Worm (Caenorhabditis elegans): ENCODE results near the gene melo-1.
A peak's percentile ranks its signal among the peaks of the same experiment; 100 is the strongest.
"Not testable (repeated sequence)": the region's sequence is repeated elsewhere in the genome, so short reads cannot be mapped to it uniquely, and the experiment has no call there.

Gene melo-1

DNA sequence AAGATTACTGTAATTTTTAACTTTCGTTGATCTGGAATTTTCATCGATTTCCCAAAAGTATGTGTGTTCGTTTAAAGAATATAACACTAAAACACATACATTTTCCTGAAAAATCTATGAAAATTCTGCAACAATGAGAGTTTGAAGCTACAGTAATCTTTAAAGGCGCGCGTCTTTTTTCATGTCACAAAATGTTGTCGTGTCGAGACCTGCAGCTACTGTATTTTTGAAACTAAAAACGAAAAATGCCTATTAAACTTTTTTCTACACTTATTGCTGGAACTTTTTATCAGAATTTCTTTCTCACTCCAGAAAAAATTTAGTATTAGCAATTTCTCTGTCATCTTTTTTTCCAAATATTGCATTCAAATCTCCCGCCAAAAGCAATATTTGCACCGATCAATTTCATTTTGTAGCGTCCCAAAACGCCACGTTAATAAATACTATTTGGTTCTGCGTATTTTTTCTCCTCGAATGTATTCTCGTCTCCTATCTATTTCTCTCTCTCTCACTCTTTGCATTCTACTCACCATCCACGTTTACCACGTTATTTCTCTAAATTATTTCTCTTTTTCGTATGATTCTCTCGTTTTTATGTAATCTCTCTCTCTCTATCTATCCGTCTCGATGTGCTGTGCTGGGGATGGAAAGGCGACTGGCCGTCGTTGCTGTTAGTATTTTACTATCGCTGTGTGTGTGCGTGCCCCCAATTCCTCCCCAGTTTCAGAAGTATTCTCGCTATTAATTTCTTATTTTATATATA is at the start of gene melo-1:
Gene melo-1, plus strand, starts transcription at position 658 of the 763 bp plus-strand sequence.
- peak; percentile 76 to 80 for TF ChIP-seq let-607 (tag; optimal IDR thresholded peaks at IDR 0.05)
- TF ChIP-seq cebp-1 (GFP tag; IDR thresholded peaks at IDR 0.05), result no peak
- TF ChIP-seq cebp-1 (tag; optimal IDR thresholded peaks at IDR 0.05), result peak; percentile 64
- 0 out of 2 replicates have a peak, but pooled peaks have one; percentile 18 for TF ChIP-seq B0336.3 (GFP tag; IDR thresholded peaks at IDR 0.05)
- 0 out of 2 replicates have a peak, but pooled peaks have one; percentile 14 for TF ChIP-seq attf-6 (GFP tag; IDR thresholded peaks at IDR 0.05)
- TF ChIP-seq F33H1.4 (GFP tag; IDR thresholded peaks at IDR 0.05), result peak; percentile 38; the same call in 1 of the 2 replicates
- TF ChIP-seq snpc-4 (GFP tag; optimal IDR thresholded peaks at IDR 0.05), result no peak
- peak; percentile 8 to 67 (median 40) for TF ChIP-seq snpc-4 (tag; optimal IDR thresholded peaks at IDR 0.05)
- TF ChIP-seq lsl-1 (GFP tag; optimal IDR thresholded peaks at IDR 0.05), result peak; percentile 76
- TF ChIP-seq pbrm-1 (GFP tag; IDR thresholded peaks at IDR 0.05), result peak; percentile 22; the same call in 1 of the 2 replicates
- peak; percentile 39; the same call in 1 of the 2 replicates for TF ChIP-seq dox-1 (GFP tag; IDR thresholded peaks at IDR 0.05)
- TF ChIP-seq attf-5 (GFP tag; optimal IDR thresholded peaks at IDR 0.05), result peak; percentile 46
- no peak for TF ChIP-seq efl-1 (GFP tag; optimal IDR thresholded peaks at IDR 0.05)
- no peak for TF ChIP-seq ztf-26 (tag; optimal IDR thresholded peaks at IDR 0.05)
- peak; percentile 23 for TF ChIP-seq lin-54 (GFP tag; optimal IDR thresholded peaks at IDR 0.05)
- TF ChIP-seq lin-40 (tag; optimal IDR thresholded peaks at IDR 0.05), result peak; percentile 7
- TF ChIP-seq nhr-80 (tag; optimal IDR thresholded peaks at IDR 0.05), result peak; percentile 29
- peak; percentile 94 for TF ChIP-seq hmg-1.2 (GFP tag; IDR thresholded peaks at IDR 0.05)
- no peak for TF ChIP-seq snpc-1.1 (tag; optimal IDR thresholded peaks at IDR 0.05; ENCODE audit: insufficient read depth)
- no peak for TF ChIP-seq let-526 (GFP tag; IDR thresholded peaks at IDR 0.05)
- TF ChIP-seq rcor-1 (GFP tag; IDR thresholded peaks at IDR 0.05), result no peak

DNA sequence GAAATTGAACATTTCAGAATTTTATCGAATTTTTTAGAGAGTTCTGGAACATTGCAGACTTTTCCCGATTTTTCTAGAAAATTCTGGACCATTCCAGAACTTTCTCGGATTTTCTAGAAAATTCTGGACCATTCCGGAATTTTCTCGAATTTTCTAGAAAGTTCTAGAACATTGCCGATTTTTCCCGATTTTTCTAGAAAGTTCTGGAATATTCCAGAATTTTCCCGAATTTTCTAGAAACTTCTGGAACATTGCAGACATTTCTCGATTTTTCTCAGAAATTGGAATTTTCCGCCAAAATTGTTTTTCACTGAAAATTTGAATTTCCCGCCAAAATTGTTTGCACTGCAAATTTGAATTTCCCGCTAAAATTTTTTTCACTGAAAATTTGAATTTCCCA is 46.7 kb upstream of the melo-1 start:
- TF ChIP-seq hsf-1 (GFP tag; IDR thresholded peaks at IDR 0.05), result peak; percentile 92

ce11 chrIV:14741926-14742325 is 44.9 kb upstream of the melo-1 start:
- TF ChIP-seq rcor-1 (GFP tag; IDR thresholded peaks at IDR 0.05) (no peak), F57A8.1 (GFP tag; optimal IDR thresholded peaks at IDR 0.05) (no peak), ztf-25 (GFP tag; IDR thresholded peaks at IDR 0.05) (no peak), nfya-2 (GFP tag; IDR thresholded peaks at IDR 0.05) (no peak), ccch-3 (GFP tag; optimal IDR thresholded peaks at IDR 0.05) (no peak), dpl-1 (GFP tag; optimal IDR thresholded peaks at IDR 0.05) (no peak), ekl-4 (GFP tag; IDR thresholded peaks at IDR 0.05) (no peak), rpc-1 (optimal IDR thresholded peaks at IDR 0.05) (no peak), rpc-1 (tag; optimal IDR thresholded peaks at IDR 0.05) (no peak), attf-5 (GFP tag; optimal IDR thresholded peaks at IDR 0.05) (no peak), hsf-1 (GFP tag; IDR thresholded peaks at IDR 0.05) (no peak), bed-2 (GFP tag; IDR thresholded peaks at IDR 0.05) (no peak), lsl-1 (GFP tag; optimal IDR thresholded peaks at IDR 0.05) (no peak)

DNA sequence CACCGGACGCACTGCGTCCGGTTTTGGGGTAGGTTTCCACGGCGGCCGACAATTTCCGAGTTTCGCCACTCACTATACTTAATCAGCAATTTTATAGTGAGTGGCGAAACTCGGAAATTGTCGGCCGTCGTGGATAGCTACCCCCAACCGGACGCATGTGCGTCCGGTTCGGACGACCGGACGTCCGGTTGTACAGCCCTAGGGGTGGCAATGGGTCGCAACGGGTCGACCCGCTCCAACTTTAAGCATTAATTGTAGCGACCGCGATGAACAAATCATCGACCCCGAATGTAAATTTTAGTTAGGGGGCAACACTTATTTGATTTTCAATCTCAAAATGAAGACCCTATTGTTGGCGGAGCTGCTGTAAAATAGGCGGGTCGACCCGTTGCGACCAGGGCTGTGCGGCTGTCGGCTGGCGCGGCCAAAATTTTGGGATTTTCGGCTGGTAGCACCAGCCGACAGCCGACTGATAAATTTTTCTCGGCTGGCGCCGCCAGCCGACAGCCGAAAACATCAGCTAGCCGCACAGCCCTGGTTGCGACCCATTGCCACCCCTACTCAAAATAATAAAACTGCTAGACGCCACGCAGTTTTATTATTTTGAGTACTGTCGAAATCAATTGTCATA is 39.1 kb upstream of the melo-1 start:
- TF ChIP-seq egrh-3 (GFP tag; IDR thresholded peaks at IDR 0.05) (peak; percentile 51; the same call in 1 of the 2 replicates), attf-6 (GFP tag; IDR thresholded peaks at IDR 0.05) (peak; percentile 90), snpc-4 (tag; optimal IDR thresholded peaks at IDR 0.05) (peak in 2 of 4 experiments; percentile 81 to 94)
- TF ChIP-seq snpc-4 (GFP tag; optimal IDR thresholded peaks at IDR 0.05), result not testable (repeated sequence)
